Worm (Caenorhabditis elegans): ENCODE results near the gene Y13C8A.1.

- TF ChIP-seq fos-1 (tag; optimal IDR thresholded peaks at IDR 0.05), result no peak
- no peak for TF ChIP-seq ztf-4 (tag; optimal IDR thresholded peaks at IDR 0.05)
- no peak for TF ChIP-seq xbp-1 (tag; optimal IDR thresholded peaks at IDR 0.05)
- TF ChIP-seq unc-130 (tag; optimal IDR thresholded peaks at IDR 0.05), result no peak
- no peak for TF ChIP-seq aha-1 (tag; optimal IDR thresholded peaks at IDR 0.05)
- no peak for TF ChIP-seq unc-62 (GFP tag; optimal IDR thresholded peaks at IDR 0.05)
- no peak for TF ChIP-seq mep-1 (tag; optimal IDR thresholded peaks at IDR 0.05)
- no peak for TF ChIP-seq pqm-1 (tag; optimal IDR thresholded peaks at IDR 0.05)
- TF ChIP-seq elt-3 (tag; optimal IDR thresholded peaks at IDR 0.05), result no peak
- peak; percentile 86 for TF ChIP-seq snpc-4 (tag; optimal IDR thresholded peaks at IDR 0.05)
- TF ChIP-seq nhr-47 (tag; optimal IDR thresholded peaks at IDR 0.05), result no peak
- no peak for TF ChIP-seq nhr-28 (tag; optimal IDR thresholded peaks at IDR 0.05)
- TF ChIP-seq alr-1 (tag; optimal IDR thresholded peaks at IDR 0.05; ENCODE audit: borderline replicate concordance), result no peak
- TF ChIP-seq dpl-1 (GFP tag; optimal IDR thresholded peaks at IDR 0.05), result no peak
These were observed 41.8 kb downstream of the Y13C8A.1 start for ce11 chrX:16925343-16925742.
